Fruit fly (Drosophila melanogaster) whole organism, wandering third instar larva: ENCODE results near the gene CG11588.

Experiments used
- br ChIP-seq: fragments of 200-800 bp; sonication (Bioruptor generic); optimal IDR thresholded peaks from 2 replicates; lab custom pipeline; 2016; ENCODE audit warnings: missing biosample characterization, missing genetic modification characterization
- h ChIP-seq: fragments of 200-800 bp; sonication (Bioruptor generic); optimal IDR thresholded peaks from 3 replicates; lab custom pipeline; 2016; ENCODE audit warnings: missing biosample characterization, mild to moderate bottlenecking, missing genetic modification characterization
- tai ChIP-seq: sonication (Bioruptor generic); optimal IDR thresholded peaks from 2 replicates; lab custom pipeline; 2016; ENCODE audit warnings: missing biosample characterization, missing genetic modification characterization
- usp ChIP-seq: fragments of >200 bp; optimal IDR thresholded peaks from 2 replicates; lab custom pipeline; 2017; ENCODE audit warnings: missing biosample characterization, missing genetic modification characterization

dm6 chr3L:11931619-11932018, 10.3 kb downstream of the CG11588 start:
- TF ChIP-seq usp (GFP tag; lab: Kevin White, UChicago) (no peak), br (GFP tag; lab: Kevin White, UChicago) (no peak), h (GFP tag; lab: Kevin White, UChicago) (no peak), tai (GFP tag; lab: Kevin White, UChicago) (no peak)
